Fruit fly (Drosophila melanogaster): Measurements from ENCODE around the gene CG15530.

DNA sequence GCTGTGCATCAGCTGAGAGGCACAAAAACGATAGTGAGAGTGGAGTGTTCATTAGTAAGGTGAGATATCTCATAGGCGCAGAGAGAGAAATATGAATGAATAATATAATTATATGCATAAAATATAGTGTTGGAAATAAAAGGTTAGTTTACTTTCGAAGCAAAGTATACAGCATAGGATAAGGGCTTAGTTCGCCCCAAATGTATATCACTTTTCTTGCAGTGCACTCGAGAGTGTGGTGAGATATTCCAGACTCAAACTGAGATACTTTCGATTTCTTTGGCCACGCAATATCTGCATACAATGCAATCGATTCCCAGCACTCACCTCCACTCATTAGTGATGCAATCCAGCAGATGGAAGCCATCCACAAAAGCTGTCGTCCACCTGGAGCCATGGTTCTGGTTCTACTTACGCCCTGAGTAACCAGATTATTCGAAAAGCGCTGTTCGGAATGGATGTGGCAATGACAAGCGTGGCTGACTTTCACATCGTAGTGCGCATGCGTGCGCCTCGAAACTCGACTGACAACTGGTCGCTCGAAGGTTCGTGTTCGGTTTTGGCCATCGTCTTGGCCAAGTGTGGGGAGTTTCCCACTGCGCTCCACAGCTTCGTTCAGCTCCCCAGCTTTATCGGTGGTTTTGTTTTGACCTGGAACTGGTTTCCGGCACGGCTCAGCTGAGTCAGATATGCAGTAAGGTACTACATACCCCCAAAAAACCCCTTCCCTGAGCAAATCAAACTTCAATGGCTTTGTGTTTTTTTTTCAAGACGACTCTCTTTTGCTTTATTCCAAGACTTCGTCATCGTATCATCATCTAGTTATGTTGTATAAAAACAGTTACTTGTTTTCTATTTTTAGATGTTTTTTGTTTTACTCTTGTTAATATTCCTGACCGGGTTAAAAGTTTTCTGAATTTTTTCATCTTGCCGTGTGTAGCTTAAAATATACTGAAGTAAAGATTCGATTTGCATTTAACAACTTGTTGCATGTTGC is 6.7 kb upstream of the CG15530 start, which contains the start of gene Rsod:
- TF ChIP-seq usp (GFP tag; optimal IDR thresholded peaks at IDR 0.05) = no peak
- TF ChIP-seq EcR (GFP tag; optimal IDR thresholded peaks at IDR 0.05) = no peak
- TF ChIP-seq pan (optimal IDR thresholded peaks at IDR 0.05) = no peak

All from whole organism.